Fruit fly (Drosophila melanogaster): ENCODE measurements around the gene strat.

The strat gene

DNA sequence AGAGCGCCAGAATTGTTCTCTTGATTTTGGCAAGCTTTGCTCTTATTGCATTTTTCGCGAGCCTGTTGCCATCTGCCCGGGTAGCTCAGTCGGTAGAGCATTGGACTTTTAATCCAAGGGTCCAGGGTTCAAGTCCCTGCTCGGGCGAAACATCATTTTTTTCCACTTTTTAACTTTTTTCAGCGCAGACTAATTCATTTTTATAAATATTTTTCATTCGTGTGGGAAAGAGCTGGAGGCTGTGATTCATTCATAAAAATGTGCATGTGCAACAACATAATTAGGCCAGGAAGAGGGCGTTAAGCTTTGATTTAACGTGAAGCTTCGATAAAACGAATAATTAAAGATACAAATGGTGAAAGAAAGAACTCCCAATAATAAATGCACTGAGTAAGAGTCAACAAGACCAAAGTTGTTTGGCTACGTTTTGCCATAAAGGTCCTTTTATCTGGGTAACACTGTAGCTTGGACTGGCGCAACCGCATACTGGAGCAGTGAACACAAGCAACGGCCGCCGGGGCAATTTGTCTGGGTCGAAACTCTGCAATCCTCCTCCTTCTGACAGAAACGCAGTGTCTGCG, 29.4 kb upstream of the strat start (continued):
- TF ChIP-seq Pdp1 (GFP tag; optimal IDR thresholded peaks at IDR 0.05) (peak in 1 of 2 experiments; percentile 23), vnd (GFP tag; IDR thresholded peaks at IDR 0.05; ENCODE audit: partially characterized antibody) (no peak), HmgZ (tag; optimal IDR thresholded peaks at IDR 0.05) (no peak), CG11504 (tag; optimal IDR thresholded peaks at IDR 0.05) (peak; percentile 42), row (GFP tag; IDR thresholded peaks at IDR 0.05) (peak; percentile 49), slbo (GFP tag; IDR thresholded peaks at IDR 0.05) (peak; percentile 28; the same call in 1 of the 2 replicates), crp (GFP tag; optimal IDR thresholded peaks at IDR 0.05) (no peak), gro (GFP tag; optimal IDR thresholded peaks at IDR 0.05) (no peak), H2.0 (GFP tag; IDR thresholded peaks at IDR 0.05) (no peak), dmrt11E (tag; optimal IDR thresholded peaks at IDR 0.05) (peak; percentile 39), Dad (GFP tag; optimal IDR thresholded peaks at IDR 0.05) (no peak), Bgb (GFP tag; IDR thresholded peaks at IDR 0.05; ENCODE audit: partially characterized antibody) (no peak), vvl (GFP tag; IDR thresholded peaks at IDR 0.05) (peak; percentile 30; the same call in 1 of the 2 replicates), ci (GFP tag; IDR thresholded peaks at IDR 0.05) (peak; percentile 69; the same call in 2 of the 3 replicates), Taf1 (GFP tag; IDR thresholded peaks at IDR 0.05) (no peak), NfI (GFP tag; optimal IDR thresholded peaks at IDR 0.05) (no peak), ap (GFP tag; IDR thresholded peaks at IDR 0.05) (no peak; the same call in 1 of the 2 replicates), H15 (GFP tag; IDR thresholded peaks at IDR 0.05) (0 out of 3 replicates have a peak, but pooled peaks have one; percentile 14), CG31441 (GFP tag; IDR thresholded peaks at IDR 0.05) (0 out of 2 replicates have a peak, but pooled peaks have one; percentile 32), nom (GFP tag; optimal IDR thresholded peaks at IDR 0.05) (peak; percentile 92), CG8944 (GFP tag; optimal IDR thresholded peaks at IDR 0.05) (no peak), Ada2b (GFP tag; IDR thresholded peaks at IDR 0.05) (0 out of 2 replicates have a peak, but pooled peaks have one; percentile 16), CG7271 (tag; optimal IDR thresholded peaks at IDR 0.05) (no peak), Poxn (GFP tag; IDR thresholded peaks at IDR 0.05) (no peak), sisA (GFP tag; IDR thresholded peaks at IDR 0.05) (peak; percentile 57; the same call in 1 of the 2 replicates), pnt (GFP tag; optimal IDR thresholded peaks at IDR 0.05) (peak; percentile 28), CG4707 (GFP tag; optimal IDR thresholded peaks at IDR 0.05) (no peak), CG7357 (GFP tag; IDR thresholded peaks at IDR 0.05) (0 out of 3 replicates have a peak, but pooled peaks have one; percentile 23), MBD-R2 (GFP tag; IDR thresholded peaks at IDR 0.05) (no peak), CG33213 (GFP tag; optimal IDR thresholded peaks at IDR 0.05) (no peak), ewg (GFP tag; optimal IDR thresholded peaks at IDR 0.05) (peak; percentile 17), Drgx (GFP tag; IDR thresholded peaks at IDR 0.05) (peak; percentile 80), CG30431 (GFP tag; optimal IDR thresholded peaks at IDR 0.05) (peak; percentile 30), CG2712 (tag; optimal IDR thresholded peaks at IDR 0.05) (peak; percentile 37), Fer2 (tag; optimal IDR thresholded peaks at IDR 0.05) (no peak), chm (GFP tag; IDR thresholded peaks at IDR 0.05) (no peak), D (optimal IDR thresholded peaks at IDR 0.05) (no peak), D (GFP tag; optimal IDR thresholded peaks at IDR 0.05) (peak; percentile 5), eve (GFP tag; optimal IDR thresholded peaks at IDR 0.05) (no peak), amos (GFP tag; IDR thresholded peaks at IDR 0.05; ENCODE audit: partially characterized antibody) (peak; percentile 49; the same call in 1 of the 2 replicates), CG2120 (GFP tag; optimal IDR thresholded peaks at IDR 0.05) (no peak), pros (GFP tag; optimal IDR thresholded peaks at IDR 0.05) (no peak), corto (GFP tag; optimal IDR thresholded peaks at IDR 0.05) (peak; percentile 68), Hsf (GFP tag; optimal IDR thresholded peaks at IDR 0.05) (peak; percentile 16), CG31388 (GFP tag; optimal IDR thresholded peaks at IDR 0.05) (no peak), bsh (GFP tag; optimal IDR thresholded peaks at IDR 0.05) (peak; percentile 43 to 61), maf-S (GFP tag; optimal IDR thresholded peaks at IDR 0.05) (no peak), en (GFP tag; optimal IDR thresholded peaks at IDR 0.05) (no peak), zfh1 (GFP tag; IDR thresholded peaks at IDR 0.05) (0 out of 3 replicates have a peak, but pooled peaks have one; percentile 22), fd96Cb (tag; optimal IDR thresholded peaks at IDR 0.05) (peak; percentile 9)

Measured in whole organism, embryonic.